Fruit fly (Drosophila melanogaster) whole organism, embryonic: ENCODE results near the gene CG7536.

Source experiments
- BEAF-32 ChIP-seq: fragments of 200-800 bp; sonication (Bioruptor generic); optimal IDR thresholded peaks from 3 replicates; lab custom pipeline; 2017; ENCODE audit warnings: missing biosample characterization, missing genetic modification characterization, mild to moderate bottlenecking, moderate library complexity, missing genetic modification reagents
- CG13775 ChIP-seq: fragments of 200-800 bp; sonication (Bioruptor generic); optimal IDR thresholded peaks from 3 replicates; lab custom pipeline; 2017; ENCODE audit warnings: missing biosample characterization, mild to moderate bottlenecking, missing genetic modification characterization
- CG16813 ChIP-seq: fragments of 200-800 bp; sonication (Bioruptor generic); IDR thresholded peaks from 3 replicates; pipeline ENCODE4 v1.3.6; 2022; ENCODE audit warnings: missing biosample characterization, missing genetic modification characterization; ENCODE audit not compliant: partially characterized antibody
- CG2129 ChIP-seq: fragments of 200-800 bp; sonication (Bioruptor generic); IDR thresholded peaks from 2 replicates; pipeline ENCODE4 v1.3.6; 2022; ENCODE audit warnings: missing biosample characterization, missing genetic modification characterization; ENCODE audit not compliant: partially characterized antibody
- CG2678 ChIP-seq: fragments of 200-800 bp; sonication (Bioruptor generic); optimal IDR thresholded peaks from 3 replicates; lab custom pipeline; 2019; ENCODE audit warnings: missing biosample characterization, mild to moderate bottlenecking, missing genetic modification characterization, moderate library complexity
- CG34224 ChIP-seq: fragments of 200-800 bp; sonication (Bioruptor generic); IDR thresholded peaks from 3 replicates; pipeline ENCODE4 v1.3.6; 2022; ENCODE audit warnings: missing biosample characterization, missing genetic modification characterization; ENCODE audit not compliant: partially characterized antibody
- CG42726 ChIP-seq: fragments of 200-800 bp; sonication (Bioruptor generic); IDR thresholded peaks from 2 replicates; pipeline ENCODE4 v1.3.6; 2022; ENCODE audit warnings: missing biosample characterization, missing genetic modification characterization; ENCODE audit not compliant: partially characterized antibody
- CG43689 ChIP-seq: fragments of 200-800 bp; sonication (Bioruptor generic); IDR thresholded peaks from 2 replicates; pipeline ENCODE4 v1.3.6; 2022; ENCODE audit warnings: missing biosample characterization, missing genetic modification characterization
- CG7839 ChIP-seq: fragments of 200-800 bp; sonication (Bioruptor generic); optimal IDR thresholded peaks from 3 replicates; lab custom pipeline; 2018; ENCODE audit warnings: missing biosample characterization, mild to moderate bottlenecking, missing genetic modification characterization, moderate library complexity
- CG8290 ChIP-seq, 3 experiments: fragments of 200-800 bp; sonication (Bioruptor generic); optimal IDR thresholded peaks; 2 replicates each; lab custom pipeline; 2016 to 2019; ENCODE audit warnings: missing biosample characterization in 3 of 3, missing genetic modification characterization in 3 of 3, mild to moderate bottlenecking in 2 of 3, moderate library complexity in 1 of 3
- CG9437 ChIP-seq: fragments of 200-800 bp; sonication (Bioruptor generic); optimal IDR thresholded peaks from 2 replicates; lab custom pipeline; 2018; ENCODE audit warnings: missing biosample characterization, mild to moderate bottlenecking, missing genetic modification characterization
- Dll ChIP-seq: fragments of 200-800 bp; sonication (Bioruptor generic); IDR thresholded peaks from 4 replicates; pipeline ENCODE4 v1.3.6; 2022; ENCODE audit warnings: missing biosample characterization, missing genetic modification characterization; ENCODE audit not compliant: partially characterized antibody
- Dref ChIP-seq: fragments of 200-800 bp; sonication (Bioruptor generic); IDR thresholded peaks from 2 replicates; pipeline ENCODE4 v1.3.6; 2022; ENCODE audit warnings: missing biosample characterization, missing genetic modification characterization
- E2f2 ChIP-seq: fragments of 200-800 bp; sonication (Bioruptor generic); IDR thresholded peaks from 2 replicates; pipeline ENCODE4 v1.3.6; 2022; ENCODE audit warnings: missing biosample characterization, missing genetic modification characterization
- H15 ChIP-seq: fragments of 200-800 bp; sonication (Bioruptor generic); IDR thresholded peaks from 3 replicates; pipeline ENCODE4 v1.3.6; 2022; ENCODE audit warnings: missing biosample characterization, missing genetic modification characterization
- HLH3B ChIP-seq: fragments of 200-800 bp; sonication (Bioruptor generic); IDR thresholded peaks from 2 replicates; pipeline ENCODE4 v1.3.6; 2022; ENCODE audit warnings: missing biosample characterization, missing genetic modification characterization
- HLH4C ChIP-seq: fragments of 200-800 bp; sonication (Bioruptor generic); IDR thresholded peaks from 3 replicates; pipeline ENCODE4 v1.3.6; 2022; ENCODE audit warnings: missing biosample characterization, missing genetic modification characterization; ENCODE audit not compliant: partially characterized antibody
- Lim3 ChIP-seq: fragments of 200-800 bp; sonication (Bioruptor generic); IDR thresholded peaks from 2 replicates; pipeline ENCODE4 v1.3.6; 2022; ENCODE audit warnings: missing biosample characterization, missing genetic modification characterization
- Med ChIP-seq: fragments of 200-800 bp; sonication (Bioruptor generic); peaks from one replicate; lab custom pipeline; 2016; ENCODE audit warnings: missing biosample characterization, missing genetic modification characterization, mild to moderate bottlenecking, inconsistent platforms, moderate library complexity
- Pdp1 ChIP-seq, 2 experiments: fragments of 200-800 bp; sonication (Bioruptor generic); optimal IDR thresholded peaks; 3 replicates each; lab custom pipeline; 2016; ENCODE audit warnings: missing biosample characterization in 2 of 2, missing genetic modification characterization in 2 of 2, mild to moderate bottlenecking in 1 of 2, moderate library complexity in 1 of 2
- bigmax ChIP-seq: fragments of 200-800 bp; sonication (Bioruptor generic); optimal IDR thresholded peaks from 2 replicates; lab custom pipeline; 2018; ENCODE audit warnings: missing biosample characterization, mild to moderate bottlenecking, missing genetic modification characterization
- cas ChIP-seq: fragments of 200-800 bp; sonication (Bioruptor generic); IDR thresholded peaks from 2 replicates; pipeline ENCODE4 v1.3.6; 2022; ENCODE audit warnings: missing biosample characterization, missing genetic modification characterization
- ci ChIP-seq: fragments of 200-800 bp; sonication (Bioruptor generic); IDR thresholded peaks from 3 replicates; pipeline ENCODE4 v1.3.6; 2022; ENCODE audit warnings: missing biosample characterization, missing genetic modification characterization
- hb ChIP-seq: fragments of 200-800 bp; sonication (Bioruptor generic); IDR thresholded peaks from 3 replicates; pipeline ENCODE4 v1.3.6; 2022; ENCODE audit warnings: missing biosample characterization, missing genetic modification characterization; ENCODE audit not compliant: partially characterized antibody
- mirr ChIP-seq: fragments of 200-800 bp; sonication (Bioruptor generic); optimal IDR thresholded peaks from 3 replicates; lab custom pipeline; 2018; ENCODE audit warnings: missing biosample characterization, mild to moderate bottlenecking, missing genetic modification characterization
- nerfin-1 ChIP-seq: fragments of 200-800 bp; sonication (Bioruptor generic); optimal IDR thresholded peaks from 3 replicates; lab custom pipeline; 2019; ENCODE audit warnings: missing biosample characterization, mild to moderate bottlenecking, missing genetic modification characterization, moderate library complexity
- nerfin-2 ChIP-seq: fragments of 200-800 bp; sonication (Bioruptor generic); IDR thresholded peaks from 2 replicates; pipeline ENCODE4 v1.3.6; 2022; ENCODE audit warnings: missing biosample characterization, missing genetic modification characterization; ENCODE audit not compliant: partially characterized antibody
- prd ChIP-seq, 3 experiments: fragments of >200 bp in 2 of 3; fragments of 200-800 bp in 1 of 3; sonication (Bioruptor generic) in 1 of 3; optimal IDR thresholded peaks in 2 of 3; IDR thresholded peaks in 1 of 3; 2 replicates in 2 of 3; 3 replicates in 1 of 3; pipeline versions ENCODE4 v1.3.6 to Lab custom; 2017 to 2022; ENCODE audit warnings: missing biosample characterization in 1 of 3, missing genetic modification characterization in 1 of 3
- so ChIP-seq: fragments of 200-800 bp; sonication (Bioruptor generic); IDR thresholded peaks from 3 replicates; pipeline ENCODE4 v1.3.6; 2022; ENCODE audit warnings: missing biosample characterization, missing genetic modification characterization
- sr ChIP-seq: fragments of 200-800 bp; sonication (Bioruptor generic); IDR thresholded peaks from 3 replicates; pipeline ENCODE4 v1.3.6; 2022; ENCODE audit warnings: missing biosample characterization, missing genetic modification characterization
- stc ChIP-seq: fragments of 200-800 bp; sonication (Bioruptor generic); IDR thresholded peaks from 2 replicates; pipeline ENCODE4 v1.3.6; 2022; ENCODE audit warnings: missing biosample characterization, missing genetic modification characterization
- tap ChIP-seq: fragments of 200-800 bp; optimal IDR thresholded peaks from 3 replicates; lab custom pipeline; 2019; ENCODE audit warnings: missing biosample characterization, mild to moderate bottlenecking, missing genetic modification characterization, moderate library complexity
- unc-4 ChIP-seq: fragments of 200-800 bp; sonication (Bioruptor generic); IDR thresholded peaks from 2 replicates; pipeline ENCODE4 v1.3.6; 2022; ENCODE audit warnings: missing biosample characterization, missing genetic modification characterization; ENCODE audit not compliant: partially characterized antibody
- zen ChIP-seq: fragments of 200-800 bp; sonication (Bioruptor generic); optimal IDR thresholded peaks from 3 replicates; lab custom pipeline; 2018; ENCODE audit warnings: missing biosample characterization, mild to moderate bottlenecking, missing genetic modification characterization, moderate library complexity

CG7536 gene

dm6 chrX:18114770-18115169, 26.4 kb upstream of the CG7536 start (continued):
- TF ChIP-seq unc-4 (GFP tag; lab: Robert Waterston, UW) (no peak), CG2678 (no peak), Lim3 (GFP tag; lab: Robert Waterston, UW) (no peak), CG2129 (GFP tag; lab: Robert Waterston, UW) (no peak), prd (optimal IDR thresholded peaks at IDR 0.05; lab: Kevin White, UChicago) (no peak), prd (GFP tag; IDR thresholded peaks at IDR 0.05; lab: Robert Waterston, UW) (no peak), cas (no peak), CG43689 (no peak), ci (GFP tag; lab: Robert Waterston, UW) (0 out of 3 replicates have a peak, but pooled peaks have one; percentile 19), so (0 out of 3 replicates have a peak, but pooled peaks have one; percentile 61), Pdp1 (GFP tag; optimal IDR thresholded peaks at IDR 0.05; lab: Kevin White, UChicago) (no peak), nerfin-2 (GFP tag; lab: Robert Waterston, UW) (no peak), tap (no peak), HLH3B (GFP tag; lab: Robert Waterston, UW) (no peak), nerfin-1 (tag; lab: Kevin White, UChicago) (no peak), CG42726 (GFP tag; lab: Robert Waterston, UW) (no peak)

- TF ChIP-seq bigmax (GFP tag; lab: Kevin White, UChicago) (peak; percentile 79), Dref (0 out of 2 replicates have a peak, but pooled peaks have one; percentile 35), mirr (GFP tag; lab: Kevin White, UChicago) (no peak), CG8290 (GFP tag; optimal IDR thresholded peaks at IDR 0.05; lab: Kevin White, UChicago) (peak; percentile 58), CG8290 (tag; optimal IDR thresholded peaks at IDR 0.05; lab: Kevin White, UChicago) (no peak)
Measured at dm6 chrX:18108676-18109075, 20.3 kb upstream of the CG7536 start.

- TF ChIP-seq hb (GFP tag; lab: Robert Waterston, UW): peak; percentile 53; the same call in 1 of the 3 replicates
- TF ChIP-seq stc: no peak
- TF ChIP-seq CG7839: no peak
- TF ChIP-seq CG9437 (GFP tag; lab: Kevin White, UChicago): no peak
- no peak for TF ChIP-seq sr (GFP tag; lab: Robert Waterston, UW)
- TF ChIP-seq BEAF-32: peak; percentile 7
- no peak for TF ChIP-seq H15
- no peak for TF ChIP-seq CG13775 (GFP tag; lab: Kevin White, UChicago)
- TF ChIP-seq Dll (GFP tag; lab: Robert Waterston, UW): peak; percentile 20; the same call in 1 of the 4 replicates
- TF ChIP-seq E2f2 (GFP tag; lab: Robert Waterston, UW): 0 out of 2 replicates have a peak, but pooled peaks have one; percentile 21
- peak; percentile 31; the same call in 1 of the 3 replicates for TF ChIP-seq CG16813 (GFP tag; lab: Robert Waterston, UW)
- peak; percentile 58; the same call in 1 of the 2 replicates for TF ChIP-seq nerfin-2 (GFP tag; lab: Robert Waterston, UW)
- TF ChIP-seq CG34224: 0 out of 3 replicates have a peak, but pooled peaks have one; percentile 9
- TF ChIP-seq Med (GFP tag; lab: Kevin White, UChicago): peak; percentile 10
- no peak for TF ChIP-seq zen (tag; lab: Kevin White, UChicago)
- TF ChIP-seq HLH4C (GFP tag; lab: Robert Waterston, UW): peak; percentile 47; the same call in 1 of the 3 replicates
Measured at dm6 chrX:18106686-18107085, 18.4 kb upstream of the CG7536 start.
